Worm (Caenorhabditis elegans) whole organism, L4/young adult: ENCODE measurements around the gene F35F11.2.

Experiments used
- W03F9.2 ChIP-seq: fragments of 150-350 bp; optimal IDR thresholded peaks from 2 replicates; lab custom pipeline; 2014; ENCODE audit warnings: missing biosample characterization, missing genetic modification characterization
- dao-5 ChIP-seq: sonication (generic microtip); optimal IDR thresholded peaks from 2 replicates; lab custom pipeline; 2016; ENCODE audit warnings: missing genotype, missing genetic modification characterization, moderate library complexity, missing compliant biosample characterization

DNA sequence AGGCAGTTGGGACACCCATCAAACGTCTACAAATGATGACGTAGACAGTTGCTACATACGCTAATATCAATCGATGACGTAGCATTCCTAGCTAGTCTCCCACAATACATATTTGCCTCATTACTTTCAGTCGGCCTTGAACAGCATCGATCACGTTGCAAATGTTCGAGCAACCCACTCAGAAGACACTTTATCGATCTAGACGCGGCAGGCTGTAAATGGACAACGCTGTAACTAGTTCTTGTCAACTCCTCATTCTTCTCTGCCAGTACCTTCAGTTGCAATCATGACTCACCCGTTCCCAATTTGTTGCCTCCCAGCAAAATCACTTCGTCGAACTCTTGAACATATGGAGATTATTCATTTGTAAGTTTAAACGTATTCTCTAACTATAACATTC is 31.9 kb downstream of the F35F11.2 start, which contains the start of gene pqn-75:
- TF ChIP-seq W03F9.2 (tag; lab: Kevin White, UChicago) = no peak
- TF ChIP-seq dao-5 (tag; lab: Kevin White, UChicago) = no peak
